Worm (Caenorhabditis elegans) whole organism, late embryonic: ENCODE measurements around the gene rev-1.
A peak's percentile ranks its signal among the peaks of the same experiment; 100 is the strongest.

Experiments used
- C08G9.2 ChIP-seq: sonication (generic microtip); optimal IDR thresholded peaks from 2 replicates; lab custom pipeline; 2016; ENCODE audit warnings: mild to moderate bottlenecking, missing genetic modification characterization, moderate library complexity, missing compliant biosample characterization
- C38D4.7 ChIP-seq: fragments of 200-800 bp; sonication (Bioruptor generic); optimal IDR thresholded peaks from 2 replicates; lab custom pipeline; 2018; ENCODE audit warnings: mild to moderate bottlenecking, missing genetic modification characterization, moderate library complexity, missing compliant biosample characterization
- T23F11.4 ChIP-seq: fragments of 200-800 bp; sonication (Bioruptor generic); optimal IDR thresholded peaks from 2 replicates; lab custom pipeline; 2018; ENCODE audit warnings: mild to moderate bottlenecking, missing genetic modification characterization, missing compliant biosample characterization
- Y22D7AL.16 ChIP-seq: sonication (generic microtip); optimal IDR thresholded peaks from 2 replicates; lab custom pipeline; 2016; ENCODE audit warnings: missing genetic modification characterization, missing compliant biosample characterization
- ama-1 ChIP-seq: fragments of 150-350 bp; optimal IDR thresholded peaks from 2 replicates; lab custom pipeline; 2014
- ceh-2 ChIP-seq: sonication (generic microtip); optimal IDR thresholded peaks from 2 replicates; lab custom pipeline; 2016; ENCODE audit warnings: missing genotype, missing genetic modification characterization, missing compliant biosample characterization
- ceh-22 ChIP-seq: sonication (generic microtip); optimal IDR thresholded peaks from 2 replicates; lab custom pipeline; 2017; ENCODE audit warnings: missing biosample characterization, missing genetic modification characterization
- ceh-24 ChIP-seq: sonication (generic microtip); optimal IDR thresholded peaks from 2 replicates; lab custom pipeline; 2016; ENCODE audit warnings: mild to moderate bottlenecking, missing genetic modification characterization, missing compliant biosample characterization
- ceh-31 ChIP-seq: sonication (generic microtip); optimal IDR thresholded peaks from 2 replicates; lab custom pipeline; 2016; ENCODE audit warnings: missing genetic modification characterization, missing compliant biosample characterization
- ceh-34 ChIP-seq: sonication (generic microtip); optimal IDR thresholded peaks from 2 replicates; lab custom pipeline; 2016; ENCODE audit warnings: mild to moderate bottlenecking, missing genetic modification characterization, missing compliant biosample characterization
- ceh-48 ChIP-seq: sonication (generic microtip); optimal IDR thresholded peaks from 2 replicates; lab custom pipeline; 2016; ENCODE audit warnings: missing genetic modification characterization, inconsistent platforms, missing compliant biosample characterization
- ceh-6 ChIP-seq: fragments of 200-800 bp; sonication (Bioruptor generic); optimal IDR thresholded peaks from 2 replicates; lab custom pipeline; 2018; ENCODE audit warnings: mild to moderate bottlenecking, missing genetic modification characterization, missing compliant biosample characterization
- che-1 ChIP-seq: sonication (generic microtip); optimal IDR thresholded peaks from 2 replicates; lab custom pipeline; 2016; ENCODE audit warnings: mild to moderate bottlenecking, missing genetic modification characterization, missing compliant biosample characterization
- dmd-4 ChIP-seq: sonication (generic microtip); optimal IDR thresholded peaks from 2 replicates; lab custom pipeline; 2016; ENCODE audit warnings: borderline replicate concordance, missing genetic modification characterization, missing compliant biosample characterization
- dve-1 ChIP-seq: sonication (generic microtip); optimal IDR thresholded peaks from 2 replicates; lab custom pipeline; 2017; ENCODE audit warnings: antibody characterized with exemption, mild to moderate bottlenecking, missing genetic modification characterization, missing compliant biosample characterization
- elt-2 ChIP-seq: sonication (generic microtip); optimal IDR thresholded peaks from 2 replicates; lab custom pipeline; 2016; ENCODE audit warnings: missing genetic modification reagents, missing genetic modification characterization, missing compliant biosample characterization
- elt-4 ChIP-seq: sonication (generic microtip); optimal IDR thresholded peaks from 2 replicates; lab custom pipeline; 2016; ENCODE audit warnings: missing genetic modification characterization, missing compliant biosample characterization
- ets-4 ChIP-seq: sonication (generic microtip); optimal IDR thresholded peaks from 2 replicates; lab custom pipeline; 2016; ENCODE audit warnings: missing genetic modification characterization, missing compliant biosample characterization
- eyg-1 ChIP-seq: sonication (generic microtip); optimal IDR thresholded peaks from 2 replicates; lab custom pipeline; 2016; ENCODE audit warnings: missing genotype, missing genetic modification characterization, missing compliant biosample characterization
- fkh-6 ChIP-seq: sonication (generic microtip); optimal IDR thresholded peaks from 2 replicates; lab custom pipeline; 2016; ENCODE audit warnings: missing genetic modification characterization, missing compliant biosample characterization
- hlh-13 ChIP-seq: fragments of 200-800 bp; sonication (Bioruptor generic); optimal IDR thresholded peaks from 2 replicates; lab custom pipeline; 2018; ENCODE audit warnings: mild to moderate bottlenecking, missing genetic modification characterization, missing compliant biosample characterization
- hlh-6 ChIP-seq: sonication (generic microtip); optimal IDR thresholded peaks from 2 replicates; lab custom pipeline; 2016; ENCODE audit warnings: missing genotype, missing genetic modification characterization, missing compliant biosample characterization
- lim-6 ChIP-seq: sonication (generic microtip); optimal IDR thresholded peaks from 2 replicates; lab custom pipeline; 2016; ENCODE audit warnings: missing genetic modification characterization, missing compliant biosample characterization
- lin-11 ChIP-seq: fragments of 200-800 bp; sonication (Bioruptor generic); optimal IDR thresholded peaks from 2 replicates; lab custom pipeline; 2018; ENCODE audit warnings: mild to moderate bottlenecking, missing genetic modification characterization, missing compliant biosample characterization
- madf-2 ChIP-seq: sonication (generic microtip); optimal IDR thresholded peaks from 2 replicates; lab custom pipeline; 2017; ENCODE audit warnings: missing genetic modification characterization, missing compliant biosample characterization
- nfya-1 ChIP-seq: sonication (generic microtip); optimal IDR thresholded peaks from 2 replicates; lab custom pipeline; 2017; ENCODE audit warnings: missing genetic modification characterization, mild to moderate bottlenecking, missing compliant biosample characterization, antibody characterized with exemption, moderate library complexity
- odd-2 ChIP-seq: sonication (generic microtip); optimal IDR thresholded peaks from 2 replicates; lab custom pipeline; 2017; ENCODE audit warnings: antibody characterized with exemption, mild to moderate bottlenecking, missing genetic modification characterization, missing compliant biosample characterization
- pag-3 ChIP-seq: sonication (generic microtip); optimal IDR thresholded peaks from 2 replicates; lab custom pipeline; 2016; ENCODE audit warnings: missing compliant biosample characterization, missing genetic modification characterization, borderline replicate concordance
- pax-1 ChIP-seq: fragments of 150-350 bp; optimal IDR thresholded peaks from 2 replicates; lab custom pipeline; 2014; ENCODE audit warnings: missing biosample characterization, missing genetic modification characterization
- pha-4 ChIP-seq: fragments of 150-350 bp; optimal IDR thresholded peaks from 2 replicates; lab custom pipeline; 2018; ENCODE audit warnings: missing biosample characterization, missing genetic modification reagents, missing genetic modification characterization
- pqm-1 ChIP-seq: sonication (generic microtip); optimal IDR thresholded peaks from 2 replicates; lab custom pipeline; 2016; ENCODE audit warnings: missing genetic modification characterization, missing compliant biosample characterization
- pros-1 ChIP-seq: fragments of 150-350 bp; optimal IDR thresholded peaks from 2 replicates; lab custom pipeline; 2014; ENCODE audit warnings: missing biosample characterization, missing genetic modification reagents, missing genetic modification characterization
- ref-2 ChIP-seq: sonication (generic microtip); optimal IDR thresholded peaks from 2 replicates; lab custom pipeline; 2016; ENCODE audit warnings: missing genetic modification characterization, missing compliant biosample characterization
- rnt-1 ChIP-seq: sonication (generic microtip); optimal IDR thresholded peaks from 2 replicates; lab custom pipeline; 2016; ENCODE audit warnings: missing genetic modification characterization, missing compliant biosample characterization
- tbx-2 ChIP-seq: sonication (generic microtip); optimal IDR thresholded peaks from 2 replicates; lab custom pipeline; 2016; ENCODE audit warnings: missing genetic modification characterization, missing compliant biosample characterization
- tbx-7 ChIP-seq: sonication (generic microtip); optimal IDR thresholded peaks from 2 replicates; lab custom pipeline; 2016; ENCODE audit warnings: missing genotype, missing genetic modification characterization, missing compliant biosample characterization
- ttx-3 ChIP-seq: sonication (generic microtip); optimal IDR thresholded peaks from 2 replicates; lab custom pipeline; 2016; ENCODE audit warnings: missing genetic modification reagents, missing genetic modification characterization, missing compliant biosample characterization
- unc-3 ChIP-seq, 2 experiments: fragments of 200-800 bp in 1 of 2; sonication (Bioruptor generic) in 1 of 2; sonication (generic microtip) in 1 of 2; conservative IDR thresholded peaks in 1 of 2; optimal IDR thresholded peaks in 1 of 2; 2 replicates each; pipeline versions ENCODE4 v1.3.6 to Lab custom; 2016 to 2022; ENCODE audit warnings: missing compliant biosample characterization in 2 of 2, missing genetic modification characterization in 2 of 2, missing genetic modification reagents in 1 of 2
- unc-42 ChIP-seq: sonication (generic microtip); optimal IDR thresholded peaks from 2 replicates; lab custom pipeline; 2016; ENCODE audit warnings: missing genotype, missing genetic modification characterization, missing compliant biosample characterization
- unc-55 ChIP-seq: sonication (generic microtip); optimal IDR thresholded peaks from 2 replicates; lab custom pipeline; 2017; ENCODE audit warnings: missing biosample characterization, missing genetic modification reagents, missing genetic modification characterization
- unc-86 ChIP-seq: sonication (generic microtip); optimal IDR thresholded peaks from 2 replicates; lab custom pipeline; 2016; ENCODE audit warnings: missing genetic modification characterization, missing compliant biosample characterization

Gene rev-1

ce11 chrII:7883163-7883562 lies 17.3 kb upstream of the rev-1 start:
- TF ChIP-seq hlh-13 (GFP tag; lab: Kevin White, UChicago) = peak; percentile 30
- TF ChIP-seq, all 69 proteins: peak for 1; not testable (repeated sequence) for 68

- peak; percentile 92 for TF ChIP-seq ceh-48
- TF ChIP-seq nfya-1 (tag; lab: Kevin White, UChicago) = no peak
Observed at ce11 chrII:7884898-7885297, 15.5 kb upstream of the rev-1 start.

DNA sequence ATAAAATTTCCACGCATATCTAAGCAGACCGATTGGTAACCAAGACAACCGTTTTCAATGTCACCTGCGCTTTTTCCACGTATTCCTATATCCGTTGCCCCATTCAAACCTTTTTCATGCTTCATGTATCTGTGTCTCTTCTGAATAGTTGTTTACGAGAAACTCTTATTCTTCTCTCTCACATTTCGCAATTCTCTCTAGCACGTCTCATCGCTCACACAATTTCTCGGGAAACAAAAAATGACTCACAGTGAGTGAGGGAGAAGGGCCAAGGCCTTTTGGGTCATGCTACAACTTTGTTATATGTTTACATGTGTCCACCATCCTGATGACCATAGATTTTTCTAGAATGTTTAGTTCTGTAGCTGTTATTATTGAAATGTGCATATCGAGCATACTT lies 13.1 kb upstream of the rev-1 start:
- TF ChIP-seq unc-55 (GFP tag; lab: Kevin White, UChicago) (peak; percentile 19), unc-86 (tag; lab: Kevin White, UChicago) (no peak), tbx-7 (tag; lab: Kevin White, UChicago) (no peak), unc-42 (peak; percentile 16), Y22D7AL.16 (tag; lab: Kevin White, UChicago) (no peak)

DNA sequence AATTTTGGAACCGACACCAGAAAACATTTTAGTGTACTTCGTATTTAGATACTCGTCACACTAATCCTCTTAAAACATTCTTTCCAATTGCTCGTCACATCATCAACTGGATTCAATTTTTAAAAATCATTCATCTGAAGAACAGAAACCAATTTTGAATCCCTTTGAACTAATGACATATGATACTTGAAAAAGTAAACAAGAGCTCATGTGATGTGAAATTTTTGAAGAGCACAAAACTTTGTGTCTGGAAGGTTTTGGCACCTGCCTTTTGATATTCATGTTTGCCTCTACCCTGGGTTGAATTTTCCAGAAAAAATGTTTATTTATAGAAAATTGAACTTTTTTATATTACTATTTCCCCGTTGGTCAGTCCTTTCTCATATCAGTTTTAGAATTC lies 11.7 kb upstream of the rev-1 start:
- no peak for TF ChIP-seq hlh-13 (GFP tag; lab: Kevin White, UChicago)
- no peak for TF ChIP-seq unc-86 (tag; lab: Kevin White, UChicago)
- no peak for TF ChIP-seq ets-4 (tag; lab: Kevin White, UChicago)
- no peak for TF ChIP-seq ceh-2 (tag; lab: Kevin White, UChicago)
- TF ChIP-seq elt-2 (tag; lab: Kevin White, UChicago) = no peak
- TF ChIP-seq unc-42 = no peak
- no peak for TF ChIP-seq tbx-2 (tag; lab: Kevin White, UChicago)
- no peak for TF ChIP-seq ceh-34 (tag; lab: Kevin White, UChicago)
- no peak for TF ChIP-seq lin-11 (tag; lab: Kevin White, UChicago)
- no peak for TF ChIP-seq ceh-48
- TF ChIP-seq pros-1 (tag; lab: Kevin White, UChicago) = no peak
- TF ChIP-seq ama-1 (lab: Kevin White, UChicago) = no peak

DNA sequence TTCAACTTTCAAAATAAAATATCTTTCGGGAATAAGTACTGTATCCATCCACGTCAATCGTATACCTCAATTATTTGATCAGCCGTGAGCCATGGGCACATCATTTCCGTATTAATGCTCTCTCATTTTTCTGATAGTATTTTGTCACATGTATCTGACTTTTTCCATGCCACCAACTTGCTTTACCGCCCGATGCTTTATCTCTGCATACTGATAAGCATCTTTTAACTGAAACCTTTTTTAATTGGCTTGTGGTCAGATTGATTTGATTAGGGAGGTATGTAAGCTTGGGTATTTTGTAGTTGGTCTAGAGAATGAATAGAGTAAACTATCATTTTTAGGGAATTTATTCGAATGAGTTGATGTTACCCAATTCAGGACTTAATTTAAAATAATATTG lies 11.1 kb upstream of the rev-1 start:
- TF ChIP-seq eyg-1 (tag; lab: Kevin White, UChicago) (no peak), hlh-13 (GFP tag; lab: Kevin White, UChicago) (no peak), elt-4 (no peak), hlh-6 (no peak), nfya-1 (tag; lab: Kevin White, UChicago) (no peak), T23F11.4 (GFP tag; lab: Kevin White, UChicago) (no peak), pha-4 (tag; lab: Kevin White, UChicago) (no peak), ceh-6 (no peak), ceh-24 (tag; lab: Kevin White, UChicago) (no peak), lim-6 (no peak), pag-3 (tag; lab: Kevin White, UChicago) (no peak), ref-2 (tag; lab: Kevin White, UChicago) (no peak), ceh-48 (no peak), odd-2 (tag; lab: Kevin White, UChicago) (no peak), ceh-2 (tag; lab: Kevin White, UChicago) (no peak), ceh-22 (tag; lab: Kevin White, UChicago) (no peak), pqm-1 (tag; lab: Kevin White, UChicago) (no peak)

- no peak for TF ChIP-seq unc-3 (GFP tag; conservative IDR thresholded peaks at IDR 0.05; lab: Robert Waterston, UW)
- no peak for TF ChIP-seq unc-3 (tag; optimal IDR thresholded peaks at IDR 0.05; lab: Kevin White, UChicago)
- peak; percentile 17 for TF ChIP-seq rnt-1 (tag; lab: Kevin White, UChicago)
- TF ChIP-seq fkh-6 (tag; lab: Kevin White, UChicago) = no peak
- no peak for TF ChIP-seq dve-1
- TF ChIP-seq ets-4 (tag; lab: Kevin White, UChicago) = no peak
- no peak for TF ChIP-seq C38D4.7
- TF ChIP-seq hlh-13 (GFP tag; lab: Kevin White, UChicago) = no peak
- peak; percentile 57 for TF ChIP-seq ceh-31 (tag; lab: Kevin White, UChicago)
- no peak for TF ChIP-seq ttx-3 (tag; lab: Kevin White, UChicago)
- TF ChIP-seq C08G9.2 (tag; lab: Kevin White, UChicago) = peak; percentile 23
- peak; percentile 50 for TF ChIP-seq elt-2 (tag; lab: Kevin White, UChicago)
- TF ChIP-seq dmd-4 (tag; lab: Kevin White, UChicago) = no peak
- no peak for TF ChIP-seq pax-1
- no peak for TF ChIP-seq che-1 (tag; lab: Kevin White, UChicago)
- TF ChIP-seq madf-2 (tag; lab: Kevin White, UChicago) = no peak
- TF ChIP-seq tbx-2 (tag; lab: Kevin White, UChicago) = peak; percentile 47
- no peak for TF ChIP-seq pag-3 (tag; lab: Kevin White, UChicago)
- TF ChIP-seq unc-55 (GFP tag; lab: Kevin White, UChicago) = no peak
- no peak for TF ChIP-seq ceh-6
Observed at ce11 chrII:7891869-7892615, 8.4 kb upstream of the rev-1 start.
